Fruit fly (Drosophila melanogaster) Kc167 (cell line): Measurements from ENCODE around the gene opa.

ENCODE experiments used
- Myc ChIP-seq: fragments of >200 bp; optimal IDR thresholded peaks from 2 replicates; lab custom pipeline; 2017; ENCODE audit warnings: missing external identifiers
- Sin3A ChIP-seq: fragments of >200 bp; optimal IDR thresholded peaks from 2 replicates; lab custom pipeline; 2018; ENCODE audit warnings: missing external identifiers
- h ChIP-seq: fragments of >200 bp; optimal IDR thresholded peaks from 3 replicates; lab custom pipeline; 2018; ENCODE audit warnings: missing external identifiers
- insv ChIP-seq: fragments of >200 bp; optimal IDR thresholded peaks from 3 replicates; lab custom pipeline; 2018; ENCODE audit warnings: missing external identifiers
- psq ChIP-seq: fragments of >200 bp; optimal IDR thresholded peaks from 2 replicates; lab custom pipeline; 2017; ENCODE audit warnings: missing external identifiers
- ttk ChIP-seq: sonication (Bioruptor generic); optimal IDR thresholded peaks from 2 replicates; lab custom pipeline; 2017; ENCODE audit warnings: missing external identifiers

Gene opa

dm6 chr3R:4910839-4911341 is 58.3 kb downstream of the opa start:
- no peak for TF ChIP-seq h (lab: Kevin White, UChicago)
- no peak for TF ChIP-seq Sin3A
- no peak for TF ChIP-seq psq (lab: Kevin White, UChicago)
- TF ChIP-seq insv = no peak
- no peak for TF ChIP-seq Myc (lab: Kevin White, UChicago)
- no peak for TF ChIP-seq ttk (lab: Kevin White, UChicago)

DNA sequence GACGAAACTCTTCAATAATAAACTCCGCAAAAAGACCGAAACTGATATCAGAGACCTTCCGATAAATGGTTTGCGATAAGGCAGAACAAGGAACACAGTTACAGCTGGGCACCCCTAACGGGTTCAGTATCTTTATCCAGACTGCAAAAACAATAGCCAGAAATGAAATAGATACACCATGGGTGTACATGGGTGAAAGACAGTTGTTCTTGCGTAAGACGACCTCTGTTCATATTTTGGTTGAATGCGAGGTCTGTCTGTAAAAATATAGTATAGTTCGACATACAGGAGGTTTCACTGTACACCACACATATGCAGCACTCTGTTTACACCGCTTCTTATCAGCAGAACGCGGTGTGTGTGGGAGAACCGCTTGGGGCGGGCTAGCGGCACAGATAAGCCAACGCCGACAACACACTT is 59.5 kb downstream of the opa start:
- TF ChIP-seq psq (lab: Kevin White, UChicago) = no peak
- TF ChIP-seq Myc (lab: Kevin White, UChicago) = no peak
- TF ChIP-seq Sin3A = no peak
- no peak for TF ChIP-seq ttk (lab: Kevin White, UChicago)
- TF ChIP-seq h (lab: Kevin White, UChicago) = no peak
- no peak for TF ChIP-seq insv

DNA sequence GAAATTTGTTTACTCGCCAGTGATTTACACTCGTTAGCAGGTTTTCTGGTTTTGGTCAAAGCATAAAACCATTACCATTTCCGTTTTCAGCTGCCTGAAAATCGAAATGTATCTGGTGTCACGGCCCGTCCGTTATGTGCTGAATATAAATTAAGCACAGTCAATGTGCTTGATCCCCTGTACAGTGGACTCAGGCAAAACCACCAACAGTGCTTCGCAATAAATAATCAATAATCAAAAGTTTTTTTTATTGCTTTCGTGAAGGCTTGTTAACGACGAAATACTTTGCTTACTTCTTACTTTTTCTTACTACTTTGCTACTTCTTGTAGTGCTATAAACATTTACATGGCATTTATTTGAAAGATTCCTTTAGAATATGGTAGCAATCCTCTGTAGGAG is 60.6 kb downstream of the opa start:
- TF ChIP-seq ttk (lab: Kevin White, UChicago) = no peak
- no peak for TF ChIP-seq Myc (lab: Kevin White, UChicago)
- no peak for TF ChIP-seq psq (lab: Kevin White, UChicago)
- TF ChIP-seq Sin3A = no peak
- no peak for TF ChIP-seq insv
- no peak for TF ChIP-seq h (lab: Kevin White, UChicago)

- TF ChIP-seq Sin3A (no peak), insv (no peak), psq (lab: Kevin White, UChicago) (no peak), Myc (lab: Kevin White, UChicago) (no peak), ttk (lab: Kevin White, UChicago) (no peak), h (lab: Kevin White, UChicago) (no peak)
Observed at dm6 chr3R:4914439-4914880, 61.8 kb downstream of the opa start.
